Worm (Caenorhabditis elegans): ENCODE measurements around the gene mbk-1.

Gene mbk-1

DNA sequence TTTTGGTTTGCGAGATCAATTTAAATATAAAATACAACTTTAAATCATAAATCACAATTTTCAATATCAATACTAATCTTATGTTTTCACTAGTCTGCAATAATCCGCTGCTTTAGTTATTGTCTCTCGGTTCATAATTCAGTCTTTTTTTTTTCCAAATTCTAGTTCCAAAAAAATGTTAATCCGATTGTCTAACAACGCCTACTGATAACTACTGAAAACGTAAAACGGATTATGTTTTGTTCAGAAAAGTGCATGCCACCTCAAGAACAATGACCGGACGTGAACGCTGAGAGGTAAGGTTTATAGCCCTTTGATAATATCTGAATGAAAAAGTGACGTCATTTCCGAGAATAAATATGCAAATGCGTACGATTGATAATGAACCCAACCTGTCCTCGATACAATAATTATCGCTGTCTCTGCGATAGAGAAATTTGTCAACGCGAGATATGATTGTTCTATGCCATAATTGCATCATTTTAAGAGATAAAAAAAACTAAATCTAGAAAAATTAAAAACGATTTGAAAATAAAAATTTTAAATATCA is 31.1 kb downstream of the mbk-1 start, which contains the start of gene sprr-2:
Gene sprr-2 (plus strand): TSS at position 248 of the 550 bp plus-strand sequence.
- peak; percentile 16 for TF ChIP-seq nhr-71 (tag; optimal IDR thresholded peaks at IDR 0.05)
- TF ChIP-seq dsc-1 (tag; optimal IDR thresholded peaks at IDR 0.05) = peak; percentile 68
- TF ChIP-seq pax-3 (tag; optimal IDR thresholded peaks at IDR 0.05) = peak; percentile 60
- TF ChIP-seq nhr-85 (tag) = peak; percentile 57
- 0 out of 2 replicates have a peak, but pooled peaks have one; percentile 3 for TF ChIP-seq nhr-19 (GFP tag; conservative IDR thresholded peaks at IDR 0.05)
- peak; percentile 62 for TF ChIP-seq elt-2 (tag; optimal IDR thresholded peaks at IDR 0.05)
- TF ChIP-seq mef-2 (tag; optimal IDR thresholded peaks at IDR 0.05) = no peak
- no peak for TF ChIP-seq lin-14 (GFP tag; optimal IDR thresholded peaks at IDR 0.05)

DNA sequence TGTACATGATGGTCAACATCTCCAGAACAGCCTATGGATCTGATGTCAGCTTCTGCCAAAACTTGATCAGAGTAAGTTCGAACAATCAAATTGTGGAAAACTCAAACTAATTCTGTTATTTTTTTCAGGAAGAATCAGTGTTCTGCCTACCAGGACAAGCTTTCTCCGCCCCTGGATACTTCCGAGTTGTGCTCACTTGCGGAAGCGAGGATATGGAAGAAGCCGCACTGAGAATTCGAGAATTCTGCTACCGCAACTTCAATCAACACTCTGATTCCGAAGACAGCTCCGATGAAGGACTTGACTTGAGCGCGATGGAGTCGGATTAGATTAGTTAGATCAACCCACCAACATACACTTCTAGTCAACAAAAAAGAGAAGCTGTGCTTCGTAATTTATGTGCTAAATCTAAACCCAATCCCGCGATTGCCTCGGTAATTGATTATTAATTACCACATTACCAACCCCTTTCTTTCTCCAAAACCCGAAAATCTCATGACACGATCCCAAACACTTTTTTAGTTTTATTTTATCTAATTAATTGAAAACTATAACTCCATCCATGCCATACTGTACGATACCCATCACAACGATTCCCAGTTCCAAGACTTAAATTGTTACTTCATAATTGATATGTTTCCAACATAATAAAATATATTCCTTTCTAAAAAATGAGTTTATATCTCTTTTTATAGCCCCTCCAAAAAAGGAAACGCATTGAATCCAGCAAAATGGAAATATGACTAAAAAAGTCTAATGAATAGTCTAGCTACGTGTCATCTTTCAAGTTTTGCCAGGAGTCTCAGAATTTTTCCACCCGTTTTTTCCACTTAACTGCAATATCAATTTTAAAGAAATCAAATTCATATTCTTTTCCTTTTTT is 31.8 kb downstream of the mbk-1 start:
- no peak for TF ChIP-seq ama-1 (optimal IDR thresholded peaks at IDR 0.05)
- TF ChIP-seq skn-1 (tag; optimal IDR thresholded peaks at IDR 0.05) = no peak
- TF ChIP-seq ceh-88 (GFP tag; IDR thresholded peaks at IDR 0.05) = no peak
- no peak for TF ChIP-seq jun-1 (tag; optimal IDR thresholded peaks at IDR 0.05)
- no peak for TF ChIP-seq vab-15 (tag; optimal IDR thresholded peaks at IDR 0.05)
- no peak for TF ChIP-seq zag-1 (tag; optimal IDR thresholded peaks at IDR 0.05)
- no peak for TF ChIP-seq rnt-1 (tag; optimal IDR thresholded peaks at IDR 0.05)
- no peak for TF ChIP-seq unc-98 (GFP tag; IDR thresholded peaks at IDR 0.05)
- peak; percentile 66 for TF ChIP-seq aly-2 (tag; optimal IDR thresholded peaks at IDR 0.05)
- TF ChIP-seq nhr-11 (tag; optimal IDR thresholded peaks at IDR 0.05) = peak; percentile 8
- peak; percentile 30 for TF ChIP-seq nhr-85 (tag)
- no peak for TF ChIP-seq sup-37 (GFP tag; optimal IDR thresholded peaks at IDR 0.05)
- TF ChIP-seq mef-2 (tag; optimal IDR thresholded peaks at IDR 0.05) = no peak
- TF ChIP-seq alr-1 (tag; optimal IDR thresholded peaks at IDR 0.05; ENCODE audit: borderline replicate concordance) = no peak
- TF ChIP-seq lin-39 (tag; optimal IDR thresholded peaks at IDR 0.05) = no peak
- TF ChIP-seq zip-4 (GFP tag; optimal IDR thresholded peaks at IDR 0.05) = no peak
- no peak for TF ChIP-seq efl-1 (optimal IDR thresholded peaks at IDR 0.05)
- peak in 1 of 2 experiments; percentile 40 for TF ChIP-seq efl-1 (GFP tag; optimal IDR thresholded peaks at IDR 0.05 in 1 of 2)
- TF ChIP-seq nhr-71 (tag; optimal IDR thresholded peaks at IDR 0.05) = no peak

DNA sequence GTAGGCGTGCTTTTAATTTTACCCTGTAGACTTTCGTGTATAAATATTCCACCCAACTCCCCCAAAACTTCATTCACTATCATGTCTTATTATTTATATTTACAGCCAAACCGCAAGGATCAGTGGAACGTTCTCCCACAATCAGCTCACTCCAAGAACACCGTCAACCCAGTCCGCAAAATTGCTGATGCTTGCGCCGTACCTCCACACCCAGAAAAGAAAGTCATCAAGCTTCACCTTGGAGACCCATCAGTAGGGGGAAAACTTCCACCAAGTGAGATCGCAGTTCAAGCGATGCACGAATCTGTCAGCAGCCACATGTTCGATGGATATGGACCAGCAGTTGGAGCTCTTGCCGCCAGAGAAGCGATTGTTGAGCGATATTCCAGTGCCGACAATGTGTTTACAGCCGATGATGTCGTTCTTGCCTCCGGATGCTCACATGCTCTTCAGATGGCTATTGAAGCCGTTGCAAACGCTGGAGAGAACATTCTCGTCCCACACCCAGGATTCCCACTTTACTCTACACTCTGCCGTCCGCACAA is 33.1 kb downstream of the mbk-1 start:
- TF ChIP-seq ztf-4 (tag; optimal IDR thresholded peaks at IDR 0.05) (no peak), vab-15 (tag; optimal IDR thresholded peaks at IDR 0.05) (no peak), ces-1 (GFP tag; optimal IDR thresholded peaks at IDR 0.05) (no peak), efl-1 (optimal IDR thresholded peaks at IDR 0.05) (no peak), efl-1 (GFP tag; optimal IDR thresholded peaks at IDR 0.05 in 1 of 2) (peak in 1 of 2 experiments; percentile 30), C04F5.9 (tag; optimal IDR thresholded peaks at IDR 0.05) (no peak)

DNA sequence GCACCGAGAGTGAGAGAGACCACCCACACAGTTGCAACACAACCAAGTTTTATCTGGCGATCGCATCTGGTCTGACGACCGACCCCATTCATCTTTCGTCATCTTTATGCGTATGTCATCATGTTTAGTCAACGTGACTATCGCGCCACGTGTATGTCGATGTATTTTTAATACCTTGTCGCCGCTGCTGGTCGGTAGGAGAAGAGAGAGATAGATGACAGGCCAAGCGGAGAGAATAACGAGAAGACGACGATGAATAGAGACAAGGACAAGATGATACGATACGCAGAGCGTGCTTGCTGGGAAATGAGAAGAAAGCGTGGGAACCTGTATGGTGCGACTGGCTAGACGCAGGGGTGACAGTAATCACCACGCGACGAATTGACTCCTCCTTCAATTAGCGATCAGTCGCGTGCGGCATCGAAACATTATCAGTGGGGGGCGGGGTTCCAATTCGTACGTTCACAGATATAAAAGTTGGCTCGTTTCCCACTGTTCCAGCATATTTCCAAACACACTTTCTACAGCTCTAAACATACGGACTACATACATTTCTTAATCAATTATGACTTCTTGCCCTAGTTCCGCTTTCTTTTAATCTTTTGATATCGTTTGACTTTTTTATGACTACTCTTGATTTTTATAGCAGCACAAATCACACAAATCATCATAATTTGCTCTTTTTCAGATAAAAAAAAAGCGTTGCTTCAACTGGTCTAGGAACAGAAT is 33.9 kb downstream of the mbk-1 start, which contains the start of gene tatn-1:
Gene tatn-1 (plus strand): TSS at position 689 of the 729 bp plus-strand sequence.
- no peak for TF ChIP-seq ces-1 (GFP tag; optimal IDR thresholded peaks at IDR 0.05)
- TF ChIP-seq nhr-76 (tag; optimal IDR thresholded peaks at IDR 0.05) = no peak
- no peak for TF ChIP-seq ceh-88 (GFP tag; IDR thresholded peaks at IDR 0.05)
- no peak for TF ChIP-seq dsc-1 (tag; optimal IDR thresholded peaks at IDR 0.05)
- peak; percentile 18 to 24 for TF ChIP-seq efl-1 (optimal IDR thresholded peaks at IDR 0.05)
- peak in 1 of 2 experiments; percentile 95 for TF ChIP-seq efl-1 (GFP tag; optimal IDR thresholded peaks at IDR 0.05 in 1 of 2)
- TF ChIP-seq lin-39 (tag; optimal IDR thresholded peaks at IDR 0.05) = peak; percentile 11
- TF ChIP-seq elt-3 (tag; optimal IDR thresholded peaks at IDR 0.05) = peak in 5 of 6 experiments; percentile 2 to 90 (median 42)
- TF ChIP-seq vab-15 (tag; optimal IDR thresholded peaks at IDR 0.05) = peak; percentile 45
- TF ChIP-seq ama-1 (optimal IDR thresholded peaks at IDR 0.05) = no peak
- no peak for TF ChIP-seq snpc-4 (tag; optimal IDR thresholded peaks at IDR 0.05)
- TF ChIP-seq pag-3 (tag; optimal IDR thresholded peaks at IDR 0.05; ENCODE audit: borderline replicate concordance, insufficient read depth) = no peak
- peak; percentile 75 for TF ChIP-seq mep-1 (tag; optimal IDR thresholded peaks at IDR 0.05)
- TF ChIP-seq nhr-47 (tag; optimal IDR thresholded peaks at IDR 0.05) = peak; percentile 78
- TF ChIP-seq ztf-11 (tag; optimal IDR thresholded peaks at IDR 0.05) = peak in 1 of 2 experiments; percentile 6
- no peak for TF ChIP-seq unc-86 (tag; optimal IDR thresholded peaks at IDR 0.05)
- TF ChIP-seq xbp-1 (tag; optimal IDR thresholded peaks at IDR 0.05) = peak; percentile 71
- TF ChIP-seq lsy-2 (tag; optimal IDR thresholded peaks at IDR 0.05) = peak; percentile 51 to 65
- TF ChIP-seq nhr-19 (GFP tag; conservative IDR thresholded peaks at IDR 0.05) = peak; percentile 72
- peak; percentile 38 for TF ChIP-seq mef-2 (tag; optimal IDR thresholded peaks at IDR 0.05)
- TF ChIP-seq nhr-237 (tag; optimal IDR thresholded peaks at IDR 0.05) = no peak
- no peak for TF ChIP-seq hpl-2 (GFP tag; optimal IDR thresholded peaks at IDR 0.05)
- peak; percentile 93 for TF ChIP-seq blmp-1 (tag; optimal IDR thresholded peaks at IDR 0.05)
- TF ChIP-seq lin-14 (GFP tag; optimal IDR thresholded peaks at IDR 0.05) = peak; percentile 96
- TF ChIP-seq fkh-8 (tag; optimal IDR thresholded peaks at IDR 0.05) = no peak
